Worm (Caenorhabditis elegans) whole organism, young adult: ENCODE data around the gene glb-19.
"Not testable (repeated sequence)": the region's sequence is repeated elsewhere in the genome, so short reads cannot be mapped to it uniquely, and the experiment has no call there.

Experiments used
- B0261.1 ChIP-seq: sonication (generic microtip); optimal IDR thresholded peaks from 2 replicates; lab custom pipeline; 2016; ENCODE audit warnings: mild to moderate bottlenecking, missing genetic modification characterization, moderate library complexity, missing compliant biosample characterization
- C17E4.6 ChIP-seq: fragments of 200-800 bp; sonication (Bioruptor generic); IDR thresholded peaks from 2 replicates; pipeline ENCODE4 v1.3.6; 2022; ENCODE audit warnings: missing genetic modification reagents, missing genetic modification characterization, missing compliant biosample characterization
- D2030.7 ChIP-seq: fragments of 200-800 bp; sonication (Bioruptor generic); IDR thresholded peaks from 2 replicates; pipeline ENCODE4 v1.3.6; 2022; ENCODE audit warnings: missing genetic modification reagents, missing genetic modification characterization, missing compliant biosample characterization
- F39B2.1 ChIP-seq: fragments of 200-800 bp; sonication (Bioruptor generic); IDR thresholded peaks from 2 replicates; pipeline ENCODE4 v1.3.6; 2022; ENCODE audit warnings: missing genetic modification reagents, missing genetic modification characterization, missing compliant biosample characterization
- F52B5.7 ChIP-seq: sonication (generic microtip); optimal IDR thresholded peaks from 2 replicates; lab custom pipeline; 2016; ENCODE audit warnings: mild to moderate bottlenecking, missing genetic modification characterization, missing compliant biosample characterization
- K11D2.4 ChIP-seq: fragments of 200-800 bp; sonication (Bioruptor generic); IDR thresholded peaks from 2 replicates; pipeline ENCODE4 v1.3.6; 2022; ENCODE audit warnings: missing genetic modification reagents, missing genetic modification characterization, missing compliant biosample characterization
- K12H6.12 ChIP-seq: fragments of 200-800 bp; sonication (Bioruptor generic); optimal IDR thresholded peaks from 2 replicates; lab custom pipeline; 2018; ENCODE audit warnings: mild to moderate bottlenecking, missing genetic modification characterization, missing compliant biosample characterization
- Y53F4B.3 ChIP-seq: fragments of 200-800 bp; sonication (Bioruptor generic); IDR thresholded peaks from 2 replicates; pipeline ENCODE4 v1.3.6; 2022; ENCODE audit warnings: missing genetic modification reagents, missing genetic modification characterization, missing compliant biosample characterization
- Y53G8AR.9 ChIP-seq: fragments of 200-800 bp; sonication (Bioruptor generic); conservative IDR thresholded peaks from 2 replicates; pipeline ENCODE4 v1.3.6; 2022; ENCODE audit warnings: missing genetic modification reagents, missing genetic modification characterization, missing compliant biosample characterization
- Y79H2A.3 ChIP-seq: fragments of 200-800 bp; sonication (Bioruptor generic); conservative IDR thresholded peaks from 2 replicates; pipeline ENCODE4 v1.3.6; 2022; ENCODE audit warnings: missing genetic modification reagents, missing genetic modification characterization, missing compliant biosample characterization
- athp-1 ChIP-seq: sonication (generic microtip); optimal IDR thresholded peaks from 2 replicates; lab custom pipeline; 2017; ENCODE audit warnings: mild to moderate bottlenecking, missing genetic modification characterization, missing compliant biosample characterization
- bed-2 ChIP-seq: fragments of 200-800 bp; sonication (Bioruptor generic); IDR thresholded peaks from 2 replicates; pipeline ENCODE4 v1.3.6; 2022; ENCODE audit warnings: missing genetic modification reagents, missing genetic modification characterization, missing compliant biosample characterization
- cebp-2 ChIP-seq: fragments of 200-800 bp; sonication (Bioruptor generic); IDR thresholded peaks from 2 replicates; pipeline ENCODE4 v1.3.6; 2022; ENCODE audit warnings: missing genetic modification characterization, missing compliant biosample characterization
- ceh-100 ChIP-seq: fragments of 200-800 bp; sonication (Bioruptor generic); IDR thresholded peaks from 2 replicates; pipeline ENCODE4 v1.3.6; 2022; ENCODE audit warnings: missing genetic modification reagents, missing genetic modification characterization, missing compliant biosample characterization
- dox-1 ChIP-seq: fragments of 200-800 bp; sonication (Bioruptor generic); IDR thresholded peaks from 2 replicates; pipeline ENCODE4 v1.3.6; 2022; ENCODE audit warnings: missing genetic modification reagents, missing genetic modification characterization, missing compliant biosample characterization
- dpff-1 ChIP-seq: sonication (generic microtip); optimal IDR thresholded peaks from 2 replicates; lab custom pipeline; 2017; ENCODE audit warnings: mild to moderate bottlenecking, missing genetic modification characterization, missing compliant biosample characterization
- egl-18 ChIP-seq: fragments of 200-800 bp; sonication (Bioruptor generic); IDR thresholded peaks from 2 replicates; pipeline ENCODE4 v1.3.6; 2022; ENCODE audit warnings: missing genetic modification reagents, missing genetic modification characterization, missing compliant biosample characterization
- gei-17 ChIP-seq: fragments of 200-800 bp; sonication (Bioruptor generic); optimal IDR thresholded peaks from 2 replicates; lab custom pipeline; 2018; ENCODE audit warnings: mild to moderate bottlenecking, missing genetic modification characterization, missing compliant biosample characterization
- hlh-12 ChIP-seq: sonication (generic microtip); optimal IDR thresholded peaks from 2 replicates; lab custom pipeline; 2016; ENCODE audit warnings: missing genetic modification characterization, missing compliant biosample characterization
- lin-26 ChIP-seq: fragments of 200-800 bp; sonication (Bioruptor generic); IDR thresholded peaks from 2 replicates; pipeline ENCODE4 v1.3.6; 2022; ENCODE audit warnings: missing genetic modification reagents, missing genetic modification characterization, missing compliant biosample characterization
- lin-40 ChIP-seq: sonication (generic microtip); optimal IDR thresholded peaks from 2 replicates; lab custom pipeline; 2016; ENCODE audit warnings: missing genetic modification characterization, mild to moderate bottlenecking, missing compliant biosample characterization, missing genotype, missing genetic modification reagents
- lin-54 ChIP-seq: fragments of 200-800 bp; sonication (Bioruptor generic); optimal IDR thresholded peaks from 2 replicates; lab custom pipeline; 2018; ENCODE audit warnings: mild to moderate bottlenecking, missing genetic modification characterization, missing compliant biosample characterization
- lir-1 ChIP-seq: fragments of 200-800 bp; sonication (Bioruptor generic); conservative IDR thresholded peaks from 2 replicates; pipeline ENCODE4 v1.3.6; 2022; ENCODE audit warnings: missing genetic modification reagents, missing genetic modification characterization, missing compliant biosample characterization
- mel-28 ChIP-seq: sonication (generic microtip); optimal IDR thresholded peaks from 2 replicates; lab custom pipeline; 2016; ENCODE audit warnings: borderline replicate concordance, mild to moderate bottlenecking, missing genetic modification characterization, missing compliant biosample characterization
- mxl-1 ChIP-seq: sonication (generic microtip); optimal IDR thresholded peaks from 2 replicates; lab custom pipeline; 2016; ENCODE audit warnings: missing genetic modification characterization, missing compliant biosample characterization
- nfya-1 ChIP-seq: sonication (generic microtip); optimal IDR thresholded peaks from 2 replicates; lab custom pipeline; 2017; ENCODE audit warnings: antibody characterized with exemption, missing compliant biosample characterization, missing genetic modification characterization, borderline replicate concordance; ENCODE audit not compliant: insufficient read depth
- nfya-2 ChIP-seq: fragments of 200-800 bp; sonication (Bioruptor generic); IDR thresholded peaks from 2 replicates; pipeline ENCODE4 v1.3.6; 2022; ENCODE audit warnings: missing genetic modification reagents, missing genetic modification characterization, missing compliant biosample characterization
- nhr-90 ChIP-seq: sonication (generic microtip); optimal IDR thresholded peaks from 2 replicates; lab custom pipeline; 2016; ENCODE audit warnings: missing genotype, mild to moderate bottlenecking, missing genetic modification characterization, missing compliant biosample characterization
- pbrm-1 ChIP-seq: fragments of 200-800 bp; sonication (Bioruptor generic); IDR thresholded peaks from 2 replicates; pipeline ENCODE4 v1.3.6; 2022; ENCODE audit warnings: missing genetic modification reagents, missing genetic modification characterization, missing compliant biosample characterization
- rec-8 ChIP-seq, 2 experiments: sonication (generic microtip); optimal IDR thresholded peaks; 2 replicates each; lab custom pipeline; 2016; ENCODE audit warnings: mild to moderate bottlenecking in 2 of 2, missing genetic modification characterization in 2 of 2, missing genetic modification reagents in 2 of 2, missing genotype in 2 of 2, missing biosample characterization in 1 of 2, missing compliant biosample characterization in 1 of 2, moderate library complexity in 1 of 2
- rpc-1 ChIP-seq, 2 experiments: fragments of 150-350 bp in 1 of 2; sonication (generic microtip) in 1 of 2; optimal IDR thresholded peaks; 2 replicates each; lab custom pipeline; 2014 to 2018; ENCODE audit warnings: missing biosample characterization in 1 of 2, missing genetic modification characterization in 1 of 2, missing genetic modification reagents in 1 of 2, missing genotype in 1 of 2
- snpc-1.3 ChIP-seq: sonication (generic microtip); optimal IDR thresholded peaks from 2 replicates; lab custom pipeline; 2017; ENCODE audit warnings: missing genetic modification characterization, mild to moderate bottlenecking, missing compliant biosample characterization, antibody characterized with exemption, moderate library complexity, missing genotype, missing genetic modification reagents; ENCODE audit not compliant: insufficient read depth
- somi-1 ChIP-seq: fragments of 200-800 bp; sonication (Bioruptor generic); optimal IDR thresholded peaks from 2 replicates; lab custom pipeline; 2018; ENCODE audit warnings: mild to moderate bottlenecking, missing genetic modification characterization, missing compliant biosample characterization
- tbp1 ChIP-seq: fragments of 200-800 bp; sonication (Bioruptor generic); optimal IDR thresholded peaks from 2 replicates; lab custom pipeline; 2018; ENCODE audit warnings: mild to moderate bottlenecking, missing genetic modification characterization, missing compliant biosample characterization
- unc-130 ChIP-seq: sonication (generic microtip); optimal IDR thresholded peaks from 2 replicates; lab custom pipeline; 2016; ENCODE audit warnings: missing genetic modification reagents, missing genetic modification characterization, missing compliant biosample characterization
- xnd-1 ChIP-seq: sonication (generic microtip); optimal IDR thresholded peaks from 2 replicates; lab custom pipeline; 2016; ENCODE audit warnings: missing genotype, missing genetic modification reagents, missing genetic modification characterization, missing compliant biosample characterization
- zfh-2 ChIP-seq: fragments of 200-800 bp; sonication (Bioruptor generic); conservative IDR thresholded peaks from 2 replicates; pipeline ENCODE4 v1.3.6; 2022; ENCODE audit warnings: missing genetic modification reagents, missing genetic modification characterization, missing compliant biosample characterization
- zim-3 ChIP-seq: sonication (generic microtip); optimal IDR thresholded peaks from 2 replicates; lab custom pipeline; 2017; ENCODE audit warnings: mild to moderate bottlenecking, missing genetic modification characterization, moderate library complexity, missing compliant biosample characterization
- ztf-18 ChIP-seq: sonication (generic microtip); optimal IDR thresholded peaks from 2 replicates; lab custom pipeline; 2016; ENCODE audit warnings: missing genotype, mild to moderate bottlenecking, missing genetic modification characterization, missing compliant biosample characterization
- ztf-25 ChIP-seq: fragments of 200-800 bp; sonication (Bioruptor generic); IDR thresholded peaks from 2 replicates; pipeline ENCODE4 v1.3.6; 2022; ENCODE audit warnings: missing genetic modification reagents, missing genetic modification characterization, missing compliant biosample characterization

The glb-19 gene

ce11 chrIV:10688972-10689567 is 35.1 kb upstream of the glb-19 start, which contains the start of gene R102.3 (continued):
- TF ChIP-seq mxl-1 (tag; lab: Kevin White, UChicago) (no peak), cebp-2 (GFP tag; lab: Robert Waterston, UW) (no peak), Y53G8AR.9 (GFP tag; lab: Robert Waterston, UW) (no peak), D2030.7 (no peak), snpc-1.3 (tag; lab: Kevin White, UChicago) (no peak), K12H6.12 (no peak), Y79H2A.3 (GFP tag; lab: Robert Waterston, UW) (no peak), ztf-18 (tag; lab: Kevin White, UChicago) (no peak), lir-1 (GFP tag; lab: Robert Waterston, UW) (no peak)

- TF ChIP-seq unc-130 (GFP tag; lab: Kevin White, UChicago); nfya-1 (tag; lab: Kevin White, UChicago); bed-2 (GFP tag; lab: Robert Waterston, UW): not testable (repeated sequence)
- TF ChIP-seq, all 124 proteins: peak for 0; not testable (repeated sequence) for 124
These were observed 33.4 kb upstream of the glb-19 start, which contains the start of gene R102.2 for ce11 chrIV:10687307-10687706. R102.2 (plus strand) TSS chrIV:10687607.

ce11 chrIV:10685758-10686157 is 31.8 kb upstream of the glb-19 start, which contains the start of the genes K08C7.6 and R102.1:
K08C7.6 (minus strand) TSS chrIV:10685858.
R102.1 (plus strand) TSS chrIV:10686048.
- TF ChIP-seq Y79H2A.3 (GFP tag; lab: Robert Waterston, UW) (no peak), K11D2.4 (GFP tag; lab: Robert Waterston, UW) (no peak), dpff-1 (tag; lab: Kevin White, UChicago) (no peak), C17E4.6 (GFP tag; lab: Robert Waterston, UW) (no peak), ztf-25 (no peak), rec-8 (tag; optimal IDR thresholded peaks at IDR 0.05; lab: Kevin White, UChicago) (no peak), mel-28 (tag; lab: Kevin White, UChicago) (no peak), lin-26 (GFP tag; lab: Robert Waterston, UW) (no peak), zfh-2 (no peak)

ce11 chrIV:10682155-10682749 is 28.3 kb upstream of the glb-19 start, which contains the start of gene fmo-2:
fmo-2 (plus strand) TSS chrIV:10682524.
- TF ChIP-seq zim-3 (tag; lab: Kevin White, UChicago) (no peak), somi-1 (GFP tag; lab: Kevin White, UChicago) (no peak), ceh-100 (no peak), athp-1 (no peak)

- TF ChIP-seq F52B5.7, result no peak
- TF ChIP-seq tbp1 (GFP tag; lab: Kevin White, UChicago), result no peak
- TF ChIP-seq dox-1 (GFP tag; lab: Robert Waterston, UW), result no peak
- no peak for TF ChIP-seq nhr-90 (tag; lab: Kevin White, UChicago)
- no peak for TF ChIP-seq lin-40 (tag; lab: Kevin White, UChicago)
- TF ChIP-seq nfya-2 (GFP tag; lab: Robert Waterston, UW), result no peak
- no peak for TF ChIP-seq egl-18
- TF ChIP-seq B0261.1, result no peak
- TF ChIP-seq rpc-1 (optimal IDR thresholded peaks at IDR 0.05; lab: Kevin White, UChicago), result no peak
- no peak for TF ChIP-seq rpc-1 (tag; optimal IDR thresholded peaks at IDR 0.05; lab: Kevin White, UChicago)
- no peak for TF ChIP-seq gei-17 (GFP tag; lab: Kevin White, UChicago)
- TF ChIP-seq pbrm-1, result no peak
- no peak for TF ChIP-seq Y53F4B.3 (GFP tag; lab: Robert Waterston, UW)
- TF ChIP-seq mel-28 (tag; lab: Kevin White, UChicago), result no peak
- TF ChIP-seq lin-54 (GFP tag; lab: Kevin White, UChicago), result no peak
- no peak for TF ChIP-seq xnd-1 (tag; lab: Kevin White, UChicago)
- no peak for TF ChIP-seq hlh-12 (tag; lab: Kevin White, UChicago)
- TF ChIP-seq F39B2.1, result no peak
These were observed 26.4 kb upstream of the glb-19 start, which contains the start of gene K08C7.4 for ce11 chrIV:10680379-10680778. K08C7.4 (minus strand) TSS chrIV:10680479.
